Worm (Caenorhabditis elegans) whole organism, midembryonic: Measurements from ENCODE around the gene K02C4.2.

Experiments
- T22C8.4 ChIP-seq: fragments of 200-800 bp; sonication (Bioruptor generic); IDR thresholded peaks from 2 replicates; pipeline ENCODE4 v1.3.6; 2022; ENCODE audit warnings: missing genetic modification characterization, missing compliant biosample characterization
- cog-1 ChIP-seq: sonication (generic microtip); optimal IDR thresholded peaks from 2 replicates; lab custom pipeline; 2016; ENCODE audit warnings: missing genetic modification characterization, missing compliant biosample characterization
- flt-1 ChIP-seq: fragments of 200-800 bp; sonication (Bioruptor generic); IDR thresholded peaks from 2 replicates; pipeline ENCODE4 v1.3.6; 2022; ENCODE audit warnings: missing genetic modification characterization, missing compliant biosample characterization
- klf-2 ChIP-seq: fragments of 200-800 bp; sonication (Bioruptor generic); conservative IDR thresholded peaks from 2 replicates; pipeline ENCODE4 v1.3.6; 2022; ENCODE audit warnings: missing genetic modification reagents, missing genetic modification characterization, missing compliant biosample characterization
- med-1 ChIP-seq: sonication (generic microtip); optimal IDR thresholded peaks from 2 replicates; lab custom pipeline; 2017; ENCODE audit warnings: missing genetic modification characterization, mild to moderate bottlenecking, missing compliant biosample characterization, antibody characterized with exemption, missing genetic modification reagents; ENCODE audit not compliant: insufficient read depth
- ref-1 ChIP-seq: fragments of 200-800 bp; sonication (Bioruptor generic); conservative IDR thresholded peaks from 2 replicates; pipeline ENCODE4 v1.3.6; 2022; ENCODE audit warnings: missing genetic modification reagents, missing genetic modification characterization, missing compliant biosample characterization
- tab-1 ChIP-seq: fragments of 200-800 bp; sonication (Bioruptor generic); IDR thresholded peaks from 2 replicates; pipeline ENCODE4 v1.3.6; 2022; ENCODE audit warnings: missing genetic modification characterization, missing compliant biosample characterization
- ztf-23 ChIP-seq: fragments of 200-800 bp; sonication (Bioruptor generic); IDR thresholded peaks from 2 replicates; pipeline ENCODE4 v1.3.6; 2022; ENCODE audit warnings: missing genetic modification reagents, missing genetic modification characterization, missing compliant biosample characterization
- ztf-29 ChIP-seq: fragments of 200-800 bp; sonication (Bioruptor generic); IDR thresholded peaks from 2 replicates; pipeline ENCODE4 v1.3.6; 2022; ENCODE audit warnings: missing genetic modification reagents, missing genetic modification characterization, missing compliant biosample characterization

K02C4.2 gene

ce11 chrII:8037863-8038262, 37.7 kb upstream of the K02C4.2 start, which contains the start of gene C08B11.9:
C08B11.9 (minus strand) TSS chrII:8038169.
- TF ChIP-seq klf-2 (no peak), T22C8.4 (no peak), ztf-23 (no peak), flt-1 (GFP tag; lab: Robert Waterston, UW) (no peak), cog-1 (tag; lab: Kevin White, UChicago) (no peak), ref-1 (GFP tag; lab: Robert Waterston, UW) (no peak), tab-1 (GFP tag; lab: Robert Waterston, UW) (no peak), ztf-29 (GFP tag; lab: Robert Waterston, UW) (no peak), med-1 (GFP tag; lab: Kevin White, UChicago) (no peak)

DNA sequence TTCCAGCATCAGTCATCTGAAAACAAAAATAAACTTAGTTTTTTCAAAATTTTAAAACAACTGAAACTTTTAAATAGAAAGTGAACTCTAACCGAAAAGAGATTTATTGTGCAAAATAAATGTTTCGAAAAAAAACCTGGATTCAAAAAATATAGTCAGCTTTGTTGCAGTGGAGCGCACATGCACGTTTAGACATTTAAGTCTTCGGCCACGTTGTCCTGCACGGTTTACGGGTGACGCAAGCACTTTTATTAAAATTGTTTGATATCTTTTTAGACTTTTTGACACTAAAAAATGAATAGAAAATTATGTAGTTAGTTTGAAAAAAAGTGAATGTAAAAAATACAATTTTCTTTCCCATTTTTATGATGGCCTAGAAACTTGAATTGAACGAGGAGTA, 36.1 kb upstream of the K02C4.2 start, which contains the start of the genes ubh-4 and algn-6:
Gene ubh-4, minus strand, starts transcription at position 182 of the 400 bp plus-strand sequence.
Gene algn-6, plus strand, starts transcription at position 387 of the 400 bp plus-strand sequence.
- TF ChIP-seq ztf-23 (no peak), med-1 (GFP tag; lab: Kevin White, UChicago) (no peak), ztf-29 (GFP tag; lab: Robert Waterston, UW) (no peak), flt-1 (GFP tag; lab: Robert Waterston, UW) (no peak), ref-1 (GFP tag; lab: Robert Waterston, UW) (no peak)

DNA sequence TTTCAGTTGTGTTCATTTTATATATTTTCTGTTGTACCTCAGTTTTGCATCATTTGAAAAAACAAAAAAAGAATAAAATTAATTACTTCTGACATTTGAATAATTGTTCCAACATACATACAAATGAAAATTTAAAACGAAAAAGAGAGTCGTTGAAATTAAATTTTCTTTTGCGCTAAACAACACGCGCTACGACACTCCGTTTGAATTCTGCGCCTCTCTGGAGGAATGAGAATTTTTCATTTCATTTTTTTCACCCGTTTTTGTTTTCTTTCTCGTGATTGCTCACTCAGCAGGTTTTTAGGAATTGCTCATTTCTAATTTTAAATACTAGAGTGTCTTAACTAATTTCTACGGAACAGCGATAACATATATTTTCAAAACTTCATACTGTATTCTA, 33.9 kb upstream of the K02C4.2 start:
- TF ChIP-seq tab-1 (GFP tag; lab: Robert Waterston, UW) (no peak), klf-2 (no peak), ref-1 (GFP tag; lab: Robert Waterston, UW) (no peak), ztf-29 (GFP tag; lab: Robert Waterston, UW) (no peak), cog-1 (tag; lab: Kevin White, UChicago) (no peak), med-1 (GFP tag; lab: Kevin White, UChicago) (no peak), T22C8.4 (no peak), flt-1 (GFP tag; lab: Robert Waterston, UW) (no peak), ztf-23 (no peak)

DNA sequence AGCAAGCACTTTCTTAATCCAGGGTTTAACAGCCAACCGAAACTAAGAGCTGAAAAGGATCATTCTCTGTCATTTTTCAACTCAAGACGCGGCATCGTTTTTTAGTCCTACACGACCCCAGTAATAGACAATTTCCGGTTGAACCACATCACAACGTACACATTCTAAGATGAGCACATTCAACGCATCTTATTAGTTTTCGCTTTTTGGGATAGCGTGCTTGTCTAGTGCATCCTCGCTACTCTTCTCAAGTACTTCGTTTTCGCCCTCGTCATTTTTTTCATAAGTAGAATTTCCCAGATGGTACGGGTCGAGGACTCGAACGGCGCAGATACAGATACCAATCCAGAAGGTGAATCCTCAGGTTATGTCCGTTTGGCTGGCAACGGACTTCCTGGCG, 33.3 kb upstream of the K02C4.2 start, which contains the start of gene T05H10.1:
Gene T05H10.1, plus strand, starts transcription at position 301 of the 400 bp plus-strand sequence.
- TF ChIP-seq ztf-29 (GFP tag; lab: Robert Waterston, UW), result no peak
- TF ChIP-seq med-1 (GFP tag; lab: Kevin White, UChicago), result no peak
- no peak for TF ChIP-seq ref-1 (GFP tag; lab: Robert Waterston, UW)
- TF ChIP-seq flt-1 (GFP tag; lab: Robert Waterston, UW), result no peak
- TF ChIP-seq ztf-23, result no peak
- no peak for TF ChIP-seq T22C8.4
- TF ChIP-seq cog-1 (tag; lab: Kevin White, UChicago), result no peak
- no peak for TF ChIP-seq klf-2
- no peak for TF ChIP-seq tab-1 (GFP tag; lab: Robert Waterston, UW)

ce11 chrII:8047264-8047663, 28.3 kb upstream of the K02C4.2 start, which contains the start of gene apn-1:
apn-1 (plus strand) TSS chrII:8047564.
- TF ChIP-seq ref-1 (GFP tag; lab: Robert Waterston, UW) (no peak), ztf-29 (GFP tag; lab: Robert Waterston, UW) (no peak)

DNA sequence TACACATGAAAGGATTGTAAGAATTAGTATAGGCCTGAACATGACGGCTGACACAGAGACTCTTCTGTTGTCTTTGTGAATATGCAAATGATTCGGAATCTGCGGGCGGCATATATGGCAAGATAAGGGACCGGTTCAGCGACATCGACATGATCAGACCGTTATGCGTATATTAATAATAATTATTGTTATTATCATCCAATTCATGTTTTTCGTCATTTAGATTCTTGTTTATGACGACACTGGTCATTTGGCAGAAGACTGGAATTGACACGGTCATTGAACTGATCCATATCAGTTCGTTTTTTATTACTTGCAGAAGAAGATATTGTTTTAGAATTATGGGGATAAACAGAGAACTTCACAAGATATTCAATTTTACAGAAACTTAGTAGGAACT, 25.1 kb upstream of the K02C4.2 start, which contains the start of gene mtre-1:
Gene mtre-1, minus strand, starts transcription at position 101 of the 400 bp plus-strand sequence.
- no peak for TF ChIP-seq cog-1 (tag; lab: Kevin White, UChicago)

ce11 chrII:8051330-8051729, 24.2 kb upstream of the K02C4.2 start:
- TF ChIP-seq ref-1 (GFP tag; lab: Robert Waterston, UW) (no peak), med-1 (GFP tag; lab: Kevin White, UChicago) (no peak), ztf-23 (no peak), flt-1 (GFP tag; lab: Robert Waterston, UW) (no peak), tab-1 (GFP tag; lab: Robert Waterston, UW) (no peak), ztf-29 (GFP tag; lab: Robert Waterston, UW) (no peak), T22C8.4 (no peak), cog-1 (tag; lab: Kevin White, UChicago) (no peak), klf-2 (no peak)

DNA sequence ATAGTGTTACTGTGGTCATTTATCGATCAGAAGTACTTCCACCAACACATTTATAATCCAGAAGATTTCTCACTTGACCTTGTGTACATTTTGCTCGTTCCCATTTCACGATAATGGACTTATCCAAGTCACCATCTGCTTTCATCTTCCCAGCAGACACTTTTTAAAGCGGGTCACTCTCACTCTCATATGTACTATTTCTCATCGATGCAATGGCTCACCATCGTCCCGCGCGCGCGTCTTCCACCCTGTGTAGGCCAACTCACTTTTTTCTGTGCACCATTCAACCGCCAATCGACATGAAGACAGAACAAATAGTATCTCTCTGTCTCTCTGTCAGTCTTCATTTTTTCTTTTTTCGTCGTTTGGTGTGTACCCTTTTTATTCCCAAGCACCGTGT, 23.4 kb upstream of the K02C4.2 start:
- TF ChIP-seq ref-1 (GFP tag; lab: Robert Waterston, UW) (no peak), ztf-23 (no peak), tab-1 (GFP tag; lab: Robert Waterston, UW) (no peak), T22C8.4 (no peak), klf-2 (no peak), ztf-29 (GFP tag; lab: Robert Waterston, UW) (no peak), med-1 (GFP tag; lab: Kevin White, UChicago) (no peak), flt-1 (GFP tag; lab: Robert Waterston, UW) (no peak)

DNA sequence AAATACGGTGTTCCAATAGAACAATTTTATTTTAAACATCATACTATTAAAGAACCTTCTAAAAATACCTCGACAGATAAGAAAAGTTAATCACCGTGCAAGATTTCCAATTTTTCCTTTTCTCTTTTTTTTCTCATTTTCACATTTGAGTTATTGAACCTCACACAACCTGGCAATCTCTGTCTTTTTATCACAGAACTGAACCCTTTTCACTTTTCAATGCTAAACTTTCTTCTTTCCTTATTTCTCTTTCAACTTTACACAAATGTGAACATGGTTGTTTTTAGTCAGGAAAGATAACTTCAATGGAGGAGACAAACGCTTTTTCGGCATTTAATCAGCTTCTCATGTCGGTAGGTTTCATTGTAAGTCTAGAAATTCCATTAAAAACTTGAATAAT, 22.7 kb upstream of the K02C4.2 start, which contains the start of gene T05H10.4:
Gene T05H10.4, plus strand, starts transcription at position 301 of the 400 bp plus-strand sequence.
- TF ChIP-seq med-1 (GFP tag; lab: Kevin White, UChicago) (no peak), ztf-29 (GFP tag; lab: Robert Waterston, UW) (no peak), cog-1 (tag; lab: Kevin White, UChicago) (no peak), flt-1 (GFP tag; lab: Robert Waterston, UW) (no peak), tab-1 (GFP tag; lab: Robert Waterston, UW) (no peak)

- no peak for TF ChIP-seq klf-2
- no peak for TF ChIP-seq ref-1 (GFP tag; lab: Robert Waterston, UW)
- TF ChIP-seq flt-1 (GFP tag; lab: Robert Waterston, UW), result no peak
- no peak for TF ChIP-seq ztf-23
- TF ChIP-seq tab-1 (GFP tag; lab: Robert Waterston, UW), result no peak
- no peak for TF ChIP-seq cog-1 (tag; lab: Kevin White, UChicago)
- TF ChIP-seq ztf-29 (GFP tag; lab: Robert Waterston, UW), result no peak
- no peak for TF ChIP-seq med-1 (GFP tag; lab: Kevin White, UChicago)
- TF ChIP-seq T22C8.4, result no peak
Measured at ce11 chrII:8057911-8058310, 17.6 kb upstream of the K02C4.2 start.
